Worm (Caenorhabditis elegans) whole organism, L2 larva: Measurements from ENCODE around the gene mlc-6.
A peak's percentile ranks its signal among the peaks of the same experiment; 100 is the strongest.

Source experiments
- C34F6.9 ChIP-seq: fragments of 150-350 bp; optimal IDR thresholded peaks from 2 replicates; lab custom pipeline; 2014; ENCODE audit warnings: missing biosample characterization, missing genetic modification characterization
- F13H6.1 ChIP-seq: sonication (generic microtip); optimal IDR thresholded peaks from 2 replicates; lab custom pipeline; 2016; ENCODE audit warnings: missing genetic modification characterization, missing compliant biosample characterization
- Y55F3AM.14 ChIP-seq: fragments of 200-800 bp; sonication (Bioruptor generic); optimal IDR thresholded peaks from 2 replicates; lab custom pipeline; 2018; ENCODE audit warnings: mild to moderate bottlenecking, missing genetic modification characterization, missing compliant biosample characterization
- ZK546.5 ChIP-seq: sonication (generic microtip); optimal IDR thresholded peaks from 2 replicates; lab custom pipeline; 2017; ENCODE audit warnings: missing biosample characterization, missing genetic modification characterization
- alr-1 ChIP-seq: fragments of 150-350 bp; optimal IDR thresholded peaks from 2 replicates; lab custom pipeline; 2014; ENCODE audit warnings: missing biosample characterization, missing genetic modification characterization
- aly-2 ChIP-seq: fragments of 150-350 bp; optimal IDR thresholded peaks from 2 replicates; lab custom pipeline; 2014; ENCODE audit warnings: missing biosample characterization, missing genetic modification characterization
- ama-1 ChIP-seq: fragments of 150-350 bp; optimal IDR thresholded peaks from 2 replicates; lab custom pipeline; 2018; ENCODE audit warnings: inconsistent platforms
- blmp-1 ChIP-seq: sonication (generic microtip); optimal IDR thresholded peaks from 2 replicates; lab custom pipeline; 2017; ENCODE audit warnings: missing genetic modification characterization, mild to moderate bottlenecking, missing compliant biosample characterization, antibody characterized with exemption, moderate library complexity; ENCODE audit not compliant: insufficient read depth
- ceh-16 ChIP-seq: fragments of 150-350 bp; optimal IDR thresholded peaks from 2 replicates; lab custom pipeline; 2014; ENCODE audit warnings: missing biosample characterization, missing genetic modification characterization
- ceh-82 ChIP-seq: fragments of 150-350 bp; optimal IDR thresholded peaks from 2 replicates; lab custom pipeline; 2014; ENCODE audit warnings: missing biosample characterization, missing genetic modification characterization
- crh-2 ChIP-seq: sonication (generic microtip); optimal IDR thresholded peaks from 2 replicates; lab custom pipeline; 2017; ENCODE audit warnings: missing biosample characterization, missing genetic modification characterization
- dmd-4 ChIP-seq: sonication (generic microtip); optimal IDR thresholded peaks from 2 replicates; lab custom pipeline; 2017; ENCODE audit warnings: missing biosample characterization, missing genetic modification characterization
- egl-27 ChIP-seq: sonication (generic microtip); optimal IDR thresholded peaks from 3 replicates; lab custom pipeline; 2017; ENCODE audit warnings: missing biosample characterization, missing genetic modification reagents, missing genetic modification characterization
- elt-1 ChIP-seq: fragments of 150-350 bp; optimal IDR thresholded peaks from 2 replicates; lab custom pipeline; 2014; ENCODE audit warnings: missing biosample characterization, missing genetic modification characterization
- elt-3 ChIP-seq: sonication (generic microtip); optimal IDR thresholded peaks from 2 replicates; lab custom pipeline; 2017; ENCODE audit warnings: missing biosample characterization, missing genetic modification characterization
- lin-11 ChIP-seq: fragments of 150-350 bp; sonication (generic microtip); optimal IDR thresholded peaks from 2 replicates; lab custom pipeline; 2014; ENCODE audit warnings: missing biosample characterization, missing genetic modification characterization, inconsistent platforms, mixed read lengths
- lin-13 ChIP-seq: fragments of 150-350 bp; optimal IDR thresholded peaks from 2 replicates; lab custom pipeline; 2014; ENCODE audit warnings: missing biosample characterization, missing genetic modification reagents, missing genetic modification characterization
- lin-39 ChIP-seq: fragments of 150-350 bp; optimal IDR thresholded peaks from 2 replicates; lab custom pipeline; 2014; ENCODE audit warnings: missing biosample characterization, missing genetic modification reagents, missing genetic modification characterization
- mbf-1 ChIP-seq: sonication (generic microtip); optimal IDR thresholded peaks from 2 replicates; lab custom pipeline; 2017; ENCODE audit warnings: missing biosample characterization, missing genetic modification characterization
- mdl-1 ChIP-seq, 2 experiments: fragments of 150-350 bp in 1 of 2; sonication (generic microtip) in 1 of 2; optimal IDR thresholded peaks; 2 replicates each; lab custom pipeline; 2017; ENCODE audit warnings: missing biosample characterization in 2 of 2, missing genetic modification characterization in 2 of 2
- nhr-10 ChIP-seq: sonication (generic microtip); optimal IDR thresholded peaks from 2 replicates; lab custom pipeline; 2017; ENCODE audit warnings: missing biosample characterization, missing genetic modification characterization
- nhr-12 ChIP-seq: fragments of 150-350 bp; optimal IDR thresholded peaks from 2 replicates; lab custom pipeline; 2014; ENCODE audit warnings: missing biosample characterization, missing genetic modification characterization
- nhr-129 ChIP-seq: fragments of 150-350 bp; optimal IDR thresholded peaks from 2 replicates; lab custom pipeline; 2014; ENCODE audit warnings: missing biosample characterization, missing genetic modification characterization
- nhr-21 ChIP-seq: fragments of 150-350 bp; optimal IDR thresholded peaks from 2 replicates; lab custom pipeline; 2014; ENCODE audit warnings: missing biosample characterization, missing genetic modification characterization
- nhr-23 ChIP-seq: fragments of 150-350 bp; optimal IDR thresholded peaks from 2 replicates; lab custom pipeline; 2014; ENCODE audit warnings: missing biosample characterization, missing genetic modification reagents, missing genetic modification characterization
- nhr-25 ChIP-seq: fragments of 150-350 bp; sonication (generic microtip); optimal IDR thresholded peaks from 3 replicates; lab custom pipeline; 2014; ENCODE audit warnings: missing biosample characterization, missing genetic modification characterization
- nhr-6 ChIP-seq: fragments of 150-350 bp; optimal IDR thresholded peaks from 2 replicates; lab custom pipeline; 2014; ENCODE audit warnings: missing biosample characterization, missing genetic modification characterization
- peb-1 ChIP-seq: fragments of 150-350 bp; optimal IDR thresholded peaks from 2 replicates; lab custom pipeline; 2014; ENCODE audit warnings: missing biosample characterization, missing genetic modification characterization
- sem-4 ChIP-seq: fragments of 150-350 bp; optimal IDR thresholded peaks from 2 replicates; lab custom pipeline; 2014; ENCODE audit warnings: missing biosample characterization, missing genetic modification reagents, missing genetic modification characterization
- skn-1 ChIP-seq: sonication (generic microtip); optimal IDR thresholded peaks from 2 replicates; lab custom pipeline; 2017; ENCODE audit warnings: missing biosample characterization, missing genetic modification characterization
- sma-3 ChIP-seq: sonication (generic microtip); optimal IDR thresholded peaks from 2 replicates; lab custom pipeline; 2016; ENCODE audit warnings: missing genetic modification reagents, missing genetic modification characterization, missing compliant biosample characterization
- sma-9 ChIP-seq, 2 experiments: fragments of 150-350 bp in 1 of 2; sonication (generic microtip) in 1 of 2; optimal IDR thresholded peaks; 2 replicates each; lab custom pipeline; 2014 to 2016; ENCODE audit warnings: missing genetic modification characterization in 2 of 2, mild to moderate bottlenecking in 1 of 2, missing biosample characterization in 1 of 2, missing compliant biosample characterization in 1 of 2, missing genetic modification reagents in 1 of 2, moderate library complexity in 1 of 2
- snpc-4 ChIP-seq: fragments of 150-350 bp; optimal IDR thresholded peaks from 2 replicates; lab custom pipeline; 2014; ENCODE audit warnings: missing biosample characterization, missing genetic modification characterization
- unc-39 ChIP-seq: fragments of 150-350 bp; optimal IDR thresholded peaks from 2 replicates; lab custom pipeline; 2014; ENCODE audit warnings: missing biosample characterization, missing genetic modification characterization
- unc-55 ChIP-seq: fragments of 150-350 bp; sonication (generic microtip); optimal IDR thresholded peaks from 3 replicates; lab custom pipeline; 2014; ENCODE audit warnings: missing biosample characterization, missing genetic modification reagents, missing genetic modification characterization
- unc-62 ChIP-seq: fragments of 150-350 bp; optimal IDR thresholded peaks from 2 replicates; lab custom pipeline; 2014; ENCODE audit warnings: missing biosample characterization, missing genetic modification reagents, missing genetic modification characterization
- zag-1 ChIP-seq: fragments of 150-350 bp; optimal IDR thresholded peaks from 2 replicates; lab custom pipeline; 2014; ENCODE audit warnings: missing biosample characterization, missing genetic modification characterization
- ztf-11 ChIP-seq: sonication (generic microtip); optimal IDR thresholded peaks from 2 replicates; lab custom pipeline; 2017; ENCODE audit warnings: missing biosample characterization, missing genetic modification characterization

mlc-6 gene

DNA sequence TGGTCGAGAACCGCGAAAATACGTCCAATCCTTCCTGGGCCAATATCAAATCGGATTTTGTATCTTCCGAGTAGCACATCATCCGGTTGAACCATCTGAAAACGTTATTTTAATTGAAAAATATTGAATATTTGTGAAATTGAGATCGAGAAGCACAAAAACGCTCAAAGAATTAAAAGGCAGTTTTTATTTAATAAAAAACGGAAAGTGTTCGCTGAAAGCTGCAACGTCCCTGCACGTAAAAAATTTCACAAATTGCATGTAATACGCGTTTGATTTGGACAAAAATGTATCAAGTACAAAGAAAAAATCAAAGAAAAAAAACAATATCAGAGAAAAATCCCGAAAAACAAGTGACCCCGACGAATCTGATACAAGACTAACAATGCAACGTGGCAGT, 5.6 kb upstream of the mlc-6 start, which contains the start of gene E02H4.6:
E02H4.6 (minus strand) TSS at position 101 of the 400 bp plus-strand sequence.
- no peak for TF ChIP-seq lin-11 (tag; lab: Kevin White, UChicago)
- no peak for TF ChIP-seq Y55F3AM.14 (GFP tag; lab: Kevin White, UChicago)
- no peak for TF ChIP-seq nhr-12
- TF ChIP-seq nhr-129, result no peak
- no peak for TF ChIP-seq ztf-11 (tag; lab: Kevin White, UChicago)
- TF ChIP-seq nhr-23 (tag; lab: Kevin White, UChicago), result no peak
- TF ChIP-seq nhr-25 (tag; lab: Kevin White, UChicago), result no peak
- TF ChIP-seq mbf-1 (tag; lab: Kevin White, UChicago), result no peak
- no peak for TF ChIP-seq sma-9 (GFP tag; optimal IDR thresholded peaks at IDR 0.05; lab: Kevin White, UChicago)
- TF ChIP-seq sma-9 (tag; optimal IDR thresholded peaks at IDR 0.05; lab: Kevin White, UChicago), result no peak
- TF ChIP-seq C34F6.9, result no peak
- TF ChIP-seq ZK546.5, result no peak
- TF ChIP-seq nhr-6 (tag; lab: Kevin White, UChicago), result no peak
- no peak for TF ChIP-seq ama-1
- TF ChIP-seq ceh-82, result no peak
- no peak for TF ChIP-seq aly-2 (tag; lab: Kevin White, UChicago)
- no peak for TF ChIP-seq F13H6.1
- TF ChIP-seq blmp-1 (tag; lab: Kevin White, UChicago), result no peak
- TF ChIP-seq, all 48 proteins: peak for 0

DNA sequence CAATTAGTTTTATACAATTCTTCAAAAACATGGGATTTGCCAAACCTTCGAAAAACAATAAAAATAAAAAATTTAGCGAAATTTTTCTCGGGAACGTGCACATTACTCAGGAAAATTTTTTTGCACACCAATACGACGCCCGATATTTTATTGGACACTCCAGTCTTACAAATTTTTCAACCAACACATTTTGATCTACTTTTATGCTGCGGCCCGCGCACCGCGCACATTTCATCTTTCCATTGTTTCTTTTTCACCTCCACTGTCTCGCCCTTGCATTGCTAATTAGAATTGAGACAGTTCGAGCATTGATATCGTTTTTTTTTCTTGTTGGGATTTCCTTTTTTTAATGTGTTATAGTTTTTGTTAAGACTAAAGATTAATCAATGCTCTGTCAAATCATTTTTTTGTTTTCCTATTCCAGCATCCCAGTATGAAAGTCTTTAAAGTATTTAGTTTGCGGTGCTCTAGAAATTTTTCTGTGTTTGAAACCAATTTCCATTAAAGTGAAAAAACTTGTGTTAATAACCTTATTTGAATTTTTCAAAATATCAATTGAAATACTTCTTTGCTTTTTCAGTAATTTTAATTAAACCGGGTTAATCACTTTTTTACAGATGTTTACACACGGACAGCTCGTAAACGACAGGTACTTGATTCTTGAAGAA, 1.2 kb upstream of the mlc-6 start, which contains the start of gene K04C1.5:
K04C1.5 (plus strand) TSS at position 618 of the 668 bp plus-strand sequence.
- TF ChIP-seq nhr-12, result no peak
- TF ChIP-seq crh-2, result no peak
- TF ChIP-seq sem-4 (tag; lab: Kevin White, UChicago), result no peak
- TF ChIP-seq peb-1 (tag; lab: Kevin White, UChicago), result no peak
- no peak for TF ChIP-seq ceh-16 (tag; lab: Kevin White, UChicago)
- no peak for TF ChIP-seq zag-1 (tag; lab: Kevin White, UChicago)
- no peak for TF ChIP-seq nhr-21 (tag; lab: Kevin White, UChicago)
- no peak for TF ChIP-seq Y55F3AM.14 (GFP tag; lab: Kevin White, UChicago)
- TF ChIP-seq ZK546.5, result no peak
- no peak for TF ChIP-seq blmp-1 (tag; lab: Kevin White, UChicago)
- no peak for TF ChIP-seq lin-13 (GFP tag; lab: Kevin White, UChicago)
- TF ChIP-seq sma-9 (GFP tag; optimal IDR thresholded peaks at IDR 0.05; lab: Kevin White, UChicago), result no peak
- no peak for TF ChIP-seq sma-9 (tag; optimal IDR thresholded peaks at IDR 0.05; lab: Kevin White, UChicago)
- no peak for TF ChIP-seq dmd-4 (tag; lab: Kevin White, UChicago)
- TF ChIP-seq nhr-6 (tag; lab: Kevin White, UChicago), result no peak
- TF ChIP-seq aly-2 (tag; lab: Kevin White, UChicago), result no peak
- TF ChIP-seq sma-3 (GFP tag; lab: Kevin White, UChicago), result no peak
- TF ChIP-seq elt-1 (tag; lab: Kevin White, UChicago), result no peak
- TF ChIP-seq ceh-82, result no peak
- TF ChIP-seq mdl-1 (tag; optimal IDR thresholded peaks at IDR 0.05; lab: Kevin White, UChicago), result no peak

- TF ChIP-seq unc-55 (GFP tag; lab: Kevin White, UChicago) (peak; percentile 2), skn-1 (no peak), nhr-10 (tag; lab: Kevin White, UChicago) (no peak), ztf-11 (tag; lab: Kevin White, UChicago) (no peak), blmp-1 (tag; lab: Kevin White, UChicago) (no peak), nhr-21 (tag; lab: Kevin White, UChicago) (no peak), lin-13 (GFP tag; lab: Kevin White, UChicago) (peak; percentile 22), alr-1 (tag; lab: Kevin White, UChicago) (no peak), unc-39 (tag; lab: Kevin White, UChicago) (no peak), sem-4 (tag; lab: Kevin White, UChicago) (no peak), ama-1 (no peak), lin-11 (tag; lab: Kevin White, UChicago) (no peak)
Observed at ce11 chrX:14244493-14244892, 1.9 kb downstream of the mlc-6 start.

DNA sequence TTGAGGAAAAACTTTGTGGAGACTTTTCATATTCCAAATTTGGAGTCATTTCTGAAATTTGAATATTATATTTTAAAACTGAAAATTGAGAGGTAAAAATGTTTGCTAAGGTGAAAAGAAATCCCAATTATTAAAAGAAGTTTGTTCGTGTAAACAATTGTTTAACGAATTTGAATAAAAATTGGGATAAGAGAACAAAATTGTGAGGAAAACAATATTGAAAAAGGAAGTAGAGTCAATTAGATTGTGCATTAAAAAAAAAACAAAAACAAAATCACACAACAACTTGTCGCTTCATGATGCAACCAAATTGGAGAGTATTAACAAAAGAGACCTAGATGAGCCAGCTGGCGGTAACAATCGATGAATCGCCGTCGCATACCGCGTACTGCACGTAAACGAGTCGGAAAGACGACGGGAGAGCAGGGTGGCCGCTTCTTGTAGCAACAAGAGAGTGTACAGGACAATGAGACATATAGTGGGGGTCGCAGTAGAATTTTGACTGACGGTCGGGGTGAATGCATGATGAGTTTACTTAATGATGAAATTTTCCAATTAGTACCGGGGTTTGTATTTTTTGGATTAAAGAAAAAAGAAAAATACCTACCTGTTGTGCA, 3.0 kb downstream of the mlc-6 start, which contains the start of gene K04C1.3:
K04C1.3 (minus strand) TSS at position 51 of the 617 bp plus-strand sequence.
- TF ChIP-seq elt-3 (tag; lab: Kevin White, UChicago) (no peak), mdl-1 (tag; optimal IDR thresholded peaks at IDR 0.05; lab: Kevin White, UChicago) (no peak), nhr-23 (tag; lab: Kevin White, UChicago) (no peak), egl-27 (tag; lab: Kevin White, UChicago) (no peak), snpc-4 (tag; lab: Kevin White, UChicago) (no peak), Y55F3AM.14 (GFP tag; lab: Kevin White, UChicago) (no peak), sma-9 (GFP tag; optimal IDR thresholded peaks at IDR 0.05; lab: Kevin White, UChicago) (no peak), sma-9 (tag; optimal IDR thresholded peaks at IDR 0.05; lab: Kevin White, UChicago) (no peak), unc-39 (tag; lab: Kevin White, UChicago) (no peak), zag-1 (tag; lab: Kevin White, UChicago) (no peak), crh-2 (no peak), lin-39 (tag; lab: Kevin White, UChicago) (no peak), unc-62 (GFP tag; lab: Kevin White, UChicago) (no peak), sma-3 (GFP tag; lab: Kevin White, UChicago) (no peak), nhr-25 (tag; lab: Kevin White, UChicago) (no peak), nhr-10 (tag; lab: Kevin White, UChicago) (no peak)
